Worm (Caenorhabditis elegans) whole organism, late embryonic: ENCODE measurements around the gene noca-1.

Experiments
- ama-1 ChIP-seq: fragments of 150-350 bp; optimal IDR thresholded peaks from 2 replicates; lab custom pipeline; 2014
- elt-2 ChIP-seq: sonication (generic microtip); optimal IDR thresholded peaks from 2 replicates; lab custom pipeline; 2016; ENCODE audit warnings: missing genetic modification reagents, missing genetic modification characterization, missing compliant biosample characterization
- hlh-8 ChIP-seq: sonication (generic microtip); optimal IDR thresholded peaks from 2 replicates; lab custom pipeline; 2016; ENCODE audit warnings: missing genotype, missing genetic modification characterization, missing compliant biosample characterization
- nhr-11 ChIP-seq: fragments of 150-350 bp; optimal IDR thresholded peaks from 2 replicates; lab custom pipeline; 2014; ENCODE audit warnings: missing biosample characterization, missing genetic modification characterization
- pqm-1 ChIP-seq: sonication (generic microtip); optimal IDR thresholded peaks from 2 replicates; lab custom pipeline; 2016; ENCODE audit warnings: missing genetic modification characterization, missing compliant biosample characterization
- sox-2 ChIP-seq: fragments of 200-800 bp; sonication (Bioruptor generic); IDR thresholded peaks from 2 replicates; pipeline ENCODE4 v1.3.6; 2022; ENCODE audit warnings: missing genetic modification reagents, missing genetic modification characterization, missing compliant biosample characterization
- tbx-2 ChIP-seq: sonication (generic microtip); optimal IDR thresholded peaks from 2 replicates; lab custom pipeline; 2016; ENCODE audit warnings: missing genetic modification characterization, missing compliant biosample characterization

DNA sequence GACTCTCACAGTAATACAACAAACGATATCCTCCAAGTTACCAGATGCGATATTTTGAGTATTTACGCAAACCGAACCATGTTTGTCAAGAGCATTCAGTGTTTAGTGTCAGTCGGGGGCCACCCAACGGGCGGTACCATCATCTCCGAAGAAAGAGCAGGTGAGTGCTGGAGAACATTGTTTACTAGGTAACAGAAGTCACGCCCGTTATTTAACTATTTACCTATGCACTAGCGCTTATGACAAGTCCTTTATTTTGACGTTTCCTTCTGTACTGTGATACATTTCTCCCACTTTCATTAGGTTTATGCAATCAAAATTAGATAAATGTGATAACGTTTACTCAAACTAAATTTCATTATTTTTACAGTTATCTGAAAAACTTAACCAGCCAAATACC is 56.8 kb downstream of the noca-1 start, which contains the start of gene F57B1.6:
- TF ChIP-seq hlh-8 (tag; lab: Kevin White, UChicago) (no peak), sox-2 (GFP tag; lab: Robert Waterston, UW) (no peak), nhr-11 (tag; lab: Kevin White, UChicago) (no peak), ama-1 (no peak), pqm-1 (tag; lab: Kevin White, UChicago) (no peak), tbx-2 (no peak), elt-2 (tag; lab: Kevin White, UChicago) (no peak)
